Fruit fly (Drosophila melanogaster): ENCODE measurements around the gene CG8611.

- no peak for TF ChIP-seq CG18262 (tag; optimal IDR thresholded peaks at IDR 0.05)
- TF ChIP-seq CG8388 (GFP tag; optimal IDR thresholded peaks at IDR 0.05), result no peak
- TF ChIP-seq CG2889 (GFP tag; IDR thresholded peaks at IDR 0.05), result no peak
- no peak for TF ChIP-seq lola (GFP tag; optimal IDR thresholded peaks at IDR 0.05)
- TF ChIP-seq CG9817 (tag; optimal IDR thresholded peaks at IDR 0.05), result no peak
- TF ChIP-seq en (GFP tag; optimal IDR thresholded peaks at IDR 0.05), result no peak
Observed at dm6 chrX:17404883-17405282, 17.1 kb downstream of the CG8611 start.
